Fruit fly (Drosophila melanogaster): ENCODE measurements around the gene CG8475.

CG8475 gene

dm6 chr2L:8204996-8205567 is 8.4 kb upstream of the CG8475 start, which contains the start of gene SLC5A11 (continued):
- peak; percentile 94 for TF ChIP-seq toy (GFP tag; IDR thresholded peaks at IDR 0.05)
- TF ChIP-seq usp (GFP tag; optimal IDR thresholded peaks at IDR 0.05) = no peak
- TF ChIP-seq Doc3 (GFP tag; IDR thresholded peaks at IDR 0.05; ENCODE audit: partially characterized antibody) = no peak
- peak; percentile 29 for TF ChIP-seq Dref (GFP tag; IDR thresholded peaks at IDR 0.05)
- TF ChIP-seq mam (GFP tag; optimal IDR thresholded peaks at IDR 0.05) = peak; percentile 95
- TF ChIP-seq emc (GFP tag; optimal IDR thresholded peaks at IDR 0.05) = peak; percentile 98
- TF ChIP-seq CG18599 (GFP tag; optimal IDR thresholded peaks at IDR 0.05) = peak; percentile 99
- TF ChIP-seq CG10147 (GFP tag; optimal IDR thresholded peaks at IDR 0.05) = peak; percentile 100
- TF ChIP-seq CG18476 (GFP tag; optimal IDR thresholded peaks at IDR 0.05) = peak; percentile 99
- TF ChIP-seq CG6689 (GFP tag; IDR thresholded peaks at IDR 0.05) = peak; percentile 97
- peak; percentile 91 for TF ChIP-seq CG2199 (GFP tag; IDR thresholded peaks at IDR 0.05)
- peak; percentile 94 for TF ChIP-seq CG4424 (GFP tag; optimal IDR thresholded peaks at IDR 0.05)
- TF ChIP-seq sob (GFP tag; IDR thresholded peaks at IDR 0.05) = peak; percentile 99
- peak; percentile 28 for TF ChIP-seq MESR4 (GFP tag; optimal IDR thresholded peaks at IDR 0.05)
- TF ChIP-seq CG18011 (GFP tag; optimal IDR thresholded peaks at IDR 0.05) = peak; percentile 84
- TF ChIP-seq tgo (GFP tag; IDR thresholded peaks at IDR 0.05) = peak; percentile 98
- peak; percentile 99 for TF ChIP-seq sisA (GFP tag; IDR thresholded peaks at IDR 0.05)
- TF ChIP-seq CG12942 (GFP tag; optimal IDR thresholded peaks at IDR 0.05) = peak; percentile 97
- TF ChIP-seq Aef1 (GFP tag; IDR thresholded peaks at IDR 0.05) = peak; percentile 100
- TF ChIP-seq CG4404 (GFP tag; IDR thresholded peaks at IDR 0.05) = peak; percentile 85
- TF ChIP-seq Side (GFP tag; optimal IDR thresholded peaks at IDR 0.05) = peak; percentile 58
- TF ChIP-seq CG1233 (GFP tag; optimal IDR thresholded peaks at IDR 0.05) = peak; percentile 92
- peak; percentile 88 for TF ChIP-seq CG16779 (GFP tag; IDR thresholded peaks at IDR 0.05)
- peak; percentile 99 for TF ChIP-seq Taf1 (GFP tag; IDR thresholded peaks at IDR 0.05)
- peak; percentile 92 for TF ChIP-seq abd-A (tag; optimal IDR thresholded peaks at IDR 0.05)
- TF ChIP-seq ash1 (GFP tag; optimal IDR thresholded peaks at IDR 0.05) = peak; percentile 68
- peak; percentile 16 for TF ChIP-seq pzg (GFP tag; optimal IDR thresholded peaks at IDR 0.05)
- TF ChIP-seq Kr (GFP tag; optimal IDR thresholded peaks at IDR 0.05) = no peak
- peak; percentile 97 for TF ChIP-seq CG14441 (GFP tag; IDR thresholded peaks at IDR 0.05)
- TF ChIP-seq shn (GFP tag; optimal IDR thresholded peaks at IDR 0.05) = peak; percentile 56
- TF ChIP-seq CG6791 (GFP tag; IDR thresholded peaks at IDR 0.05; ENCODE audit: partially characterized antibody) = no peak
- peak; percentile 95 for TF ChIP-seq rib (GFP tag; IDR thresholded peaks at IDR 0.05)
- TF ChIP-seq HmgZ (tag; optimal IDR thresholded peaks at IDR 0.05) = peak; percentile 96
- TF ChIP-seq CG5953 (GFP tag; IDR thresholded peaks at IDR 0.05) = peak; percentile 93
- peak; percentile 82 for TF ChIP-seq wdn (GFP tag; IDR thresholded peaks at IDR 0.05)
- TF ChIP-seq Dip2 (GFP tag; IDR thresholded peaks at IDR 0.05) = peak; percentile 61; the same call in 1 of the 2 replicates
- TF ChIP-seq Atf-2 (GFP tag; optimal IDR thresholded peaks at IDR 0.05) = peak; percentile 95
- no peak for TF ChIP-seq lov (optimal IDR thresholded peaks at IDR 0.05)
- TF ChIP-seq lov (GFP tag; IDR thresholded peaks at IDR 0.05) = peak; percentile 87
- peak; percentile 54 for TF ChIP-seq CG3995 (GFP tag; optimal IDR thresholded peaks at IDR 0.05)
- TF ChIP-seq dimm (GFP tag; IDR thresholded peaks at IDR 0.05) = peak; percentile 95
- TF ChIP-seq ap (GFP tag; IDR thresholded peaks at IDR 0.05) = peak; percentile 88
- TF ChIP-seq CG34376 (GFP tag; optimal IDR thresholded peaks at IDR 0.05) = peak; percentile 99
- peak; percentile 86 for TF ChIP-seq CG3407 (GFP tag; optimal IDR thresholded peaks at IDR 0.05)
- no peak for TF ChIP-seq D (optimal IDR thresholded peaks at IDR 0.05)
- TF ChIP-seq D (GFP tag; optimal IDR thresholded peaks at IDR 0.05) = peak; percentile 98
- peak; percentile 63 for TF ChIP-seq MTF-1 (GFP tag; optimal IDR thresholded peaks at IDR 0.05; ENCODE audit: borderline replicate concordance)
- TF ChIP-seq CG7271 (tag; optimal IDR thresholded peaks at IDR 0.05) = peak; percentile 66
- TF ChIP-seq CG6254 (GFP tag; optimal IDR thresholded peaks at IDR 0.05) = peak; percentile 89
- TF ChIP-seq Hr39 (optimal IDR thresholded peaks at IDR 0.05) = no peak
- TF ChIP-seq CG4360 (GFP tag; IDR thresholded peaks at IDR 0.05) = peak; percentile 78
- peak; percentile 94 for TF ChIP-seq zfh1 (GFP tag; IDR thresholded peaks at IDR 0.05)
